Fruit fly (Drosophila melanogaster): ENCODE measurements around the gene CG3792.
A peak's percentile ranks its signal among the peaks of the same experiment; 100 is the strongest.

The CG3792 gene

dm6 chr2L:4997401-4998259 is 20.5 kb downstream of the CG3792 start (continued):
- TF ChIP-seq lz (GFP tag; optimal IDR thresholded peaks at IDR 0.05) (peak; percentile 99), achi (GFP tag; optimal IDR thresholded peaks at IDR 0.05) (peak; percentile 98), fd59A (GFP tag; optimal IDR thresholded peaks at IDR 0.05) (peak; percentile 98), CG6808 (GFP tag; optimal IDR thresholded peaks at IDR 0.05) (peak; percentile 98), CG10631 (GFP tag; optimal IDR thresholded peaks at IDR 0.05) (peak; percentile 99), CG8119 (GFP tag; IDR thresholded peaks at IDR 0.05) (peak; percentile 99), CG31627 (GFP tag; optimal IDR thresholded peaks at IDR 0.05) (peak; percentile 99), vri (GFP tag; optimal IDR thresholded peaks at IDR 0.05) (peak; percentile 98), CG8632 (GFP tag; optimal IDR thresholded peaks at IDR 0.05) (peak; percentile 99), CG4318 (GFP tag; optimal IDR thresholded peaks at IDR 0.05) (peak; percentile 99), net (GFP tag; optimal IDR thresholded peaks at IDR 0.05) (peak; percentile 99), Eip93F (GFP tag; optimal IDR thresholded peaks at IDR 0.05) (peak; percentile 95), salr (GFP tag; optimal IDR thresholded peaks at IDR 0.05) (peak; percentile 98 to 99), eg (GFP tag; IDR thresholded peaks at IDR 0.05) (peak; percentile 99)

- no peak for TF ChIP-seq CG11902 (GFP tag; optimal IDR thresholded peaks at IDR 0.05)
- TF ChIP-seq Eip93F (GFP tag; optimal IDR thresholded peaks at IDR 0.05), result no peak
- TF ChIP-seq CG8632 (GFP tag; optimal IDR thresholded peaks at IDR 0.05), result no peak
- TF ChIP-seq Blimp-1 (GFP tag; optimal IDR thresholded peaks at IDR 0.05), result no peak
- TF ChIP-seq Gug (GFP tag; IDR thresholded peaks at IDR 0.05), result no peak
- TF ChIP-seq dac (GFP tag; optimal IDR thresholded peaks at IDR 0.05), result no peak
Observed at dm6 chr2L:4998260-4998560, 21.1 kb downstream of the CG3792 start.

dm6 chr2L:4998571-4999191 is 21.6 kb downstream of the CG3792 start:
- TF ChIP-seq esn (GFP tag; optimal IDR thresholded peaks at IDR 0.05) (no peak), net (GFP tag; optimal IDR thresholded peaks at IDR 0.05) (no peak), Eip78C (GFP tag) (peak; percentile 19), CG8632 (GFP tag; optimal IDR thresholded peaks at IDR 0.05) (no peak)

- TF ChIP-seq CG8319 (GFP tag; optimal IDR thresholded peaks at IDR 0.05) (peak; percentile 22), CG6792 (GFP tag; optimal IDR thresholded peaks at IDR 0.05) (peak; percentile 34), fkh (GFP tag; optimal IDR thresholded peaks at IDR 0.05) (peak; percentile 15), CG6854 (GFP tag; optimal IDR thresholded peaks at IDR 0.05) (no peak), CG7368 (GFP tag; optimal IDR thresholded peaks at IDR 0.05) (peak; percentile 43), Sox102F (GFP tag; optimal IDR thresholded peaks at IDR 0.05) (peak; percentile 59), OdsH (GFP tag; optimal IDR thresholded peaks at IDR 0.05) (peak; percentile 78), topi (GFP tag; optimal IDR thresholded peaks at IDR 0.05) (peak; percentile 73), lz (GFP tag; optimal IDR thresholded peaks at IDR 0.05) (peak; percentile 62), CG16779 (tag; optimal IDR thresholded peaks at IDR 0.05) (peak; percentile 56), CG8119 (GFP tag; IDR thresholded peaks at IDR 0.05) (peak; percentile 75), ss (GFP tag; optimal IDR thresholded peaks at IDR 0.05) (peak in 1 of 2 experiments; percentile 7), CG6276 (GFP tag; optimal IDR thresholded peaks at IDR 0.05) (peak; percentile 73), Hr38 (GFP tag; optimal IDR thresholded peaks at IDR 0.05) (no peak), Lpt (GFP tag; optimal IDR thresholded peaks at IDR 0.05) (peak; percentile 60), Met (GFP tag; optimal IDR thresholded peaks at IDR 0.05) (peak; percentile 73), dsx (GFP tag; optimal IDR thresholded peaks at IDR 0.05; ENCODE audit: poor library complexity, severe bottlenecking) (no peak), CG4318 (GFP tag; optimal IDR thresholded peaks at IDR 0.05) (peak; percentile 45), CG1621 (tag; optimal IDR thresholded peaks at IDR 0.05) (no peak), CG11294 (GFP tag; IDR thresholded peaks at IDR 0.05) (peak; percentile 84), Hr4 (GFP tag; optimal IDR thresholded peaks at IDR 0.05) (peak; percentile 87), CG31627 (GFP tag; optimal IDR thresholded peaks at IDR 0.05) (peak; percentile 74), Eip93F (GFP tag; optimal IDR thresholded peaks at IDR 0.05) (no peak), CG6808 (GFP tag; optimal IDR thresholded peaks at IDR 0.05) (peak; percentile 45), acj6 (GFP tag; optimal IDR thresholded peaks at IDR 0.05) (peak; percentile 77), Smox (GFP tag; optimal IDR thresholded peaks at IDR 0.05) (peak; percentile 57), esn (GFP tag; optimal IDR thresholded peaks at IDR 0.05) (peak; percentile 61), Hr39 (GFP tag; optimal IDR thresholded peaks at IDR 0.05) (peak; percentile 75), net (GFP tag; optimal IDR thresholded peaks at IDR 0.05) (peak; percentile 67)
Observed at dm6 chr2L:4999389-5000032, 22.4 kb downstream of the CG3792 start.

All from whole organism, prepupa.